Worm (Caenorhabditis elegans) whole organism, young adult: Measurements from ENCODE around the gene ssp-34.

Source experiments
- B0336.3 ChIP-seq: fragments of 200-800 bp; sonication (Bioruptor generic); IDR thresholded peaks from 2 replicates; pipeline ENCODE4 v1.3.6; 2022; ENCODE audit warnings: missing genetic modification characterization, missing compliant biosample characterization
- C06A6.2 ChIP-seq: fragments of 200-800 bp; sonication (Bioruptor generic); conservative IDR thresholded peaks from 2 replicates; pipeline ENCODE4 v1.3.6; 2022; ENCODE audit warnings: missing genetic modification characterization, missing compliant biosample characterization
- F22D6.2 ChIP-seq: sonication (generic microtip); optimal IDR thresholded peaks from 2 replicates; lab custom pipeline; 2016; ENCODE audit warnings: mild to moderate bottlenecking, missing genetic modification characterization, missing compliant biosample characterization
- F23B12.7 ChIP-seq: sonication (generic microtip); optimal IDR thresholded peaks from 2 replicates; lab custom pipeline; 2017; ENCODE audit warnings: missing genetic modification characterization, mild to moderate bottlenecking, missing compliant biosample characterization, antibody characterized with exemption, moderate library complexity; ENCODE audit not compliant: insufficient read depth
- F33H1.4 ChIP-seq: fragments of 200-800 bp; sonication (Bioruptor generic); IDR thresholded peaks from 2 replicates; pipeline ENCODE4 v1.3.6; 2022; ENCODE audit warnings: missing genetic modification reagents, missing genetic modification characterization, missing compliant biosample characterization
- F37B4.10 ChIP-seq: fragments of 200-800 bp; sonication (Bioruptor generic); IDR thresholded peaks from 2 replicates; pipeline ENCODE4 v1.3.6; 2022; ENCODE audit warnings: missing genetic modification characterization, missing compliant biosample characterization
- F55B11.4 ChIP-seq: sonication (generic microtip); optimal IDR thresholded peaks from 2 replicates; lab custom pipeline; 2016; ENCODE audit warnings: missing compliant biosample characterization, missing genetic modification characterization, borderline replicate concordance; ENCODE audit not compliant: insufficient read depth
- K11D2.4 ChIP-seq: fragments of 200-800 bp; sonication (Bioruptor generic); IDR thresholded peaks from 2 replicates; pipeline ENCODE4 v1.3.6; 2022; ENCODE audit warnings: missing genetic modification reagents, missing genetic modification characterization, missing compliant biosample characterization
- K12H6.12 ChIP-seq: fragments of 200-800 bp; sonication (Bioruptor generic); optimal IDR thresholded peaks from 2 replicates; lab custom pipeline; 2018; ENCODE audit warnings: mild to moderate bottlenecking, missing genetic modification characterization, missing compliant biosample characterization
- T26A5.8 ChIP-seq: sonication (generic microtip); optimal IDR thresholded peaks from 2 replicates; lab custom pipeline; 2016; ENCODE audit warnings: missing genetic modification characterization, missing compliant biosample characterization
- Y56A3A.18 ChIP-seq: fragments of 200-800 bp; sonication (Bioruptor generic); IDR thresholded peaks from 2 replicates; pipeline ENCODE4 v1.3.6; 2022; ENCODE audit warnings: missing genetic modification reagents, missing genetic modification characterization, missing compliant biosample characterization
- ZK185.1 ChIP-seq: sonication (generic microtip); optimal IDR thresholded peaks from 2 replicates; lab custom pipeline; 2016; ENCODE audit warnings: mild to moderate bottlenecking, missing genetic modification characterization, missing compliant biosample characterization; ENCODE audit not compliant: poor library complexity, severe bottlenecking
- attf-3 ChIP-seq: fragments of 200-800 bp; sonication (Bioruptor generic); conservative IDR thresholded peaks from 2 replicates; pipeline ENCODE4 v1.3.6; 2022; ENCODE audit warnings: missing genetic modification reagents, missing genetic modification characterization, missing compliant biosample characterization
- attf-5 ChIP-seq: fragments of 200-800 bp; sonication (Bioruptor generic); optimal IDR thresholded peaks from 2 replicates; lab custom pipeline; 2018; ENCODE audit warnings: mild to moderate bottlenecking, missing genetic modification characterization, missing compliant biosample characterization
- bed-2 ChIP-seq: fragments of 200-800 bp; sonication (Bioruptor generic); IDR thresholded peaks from 2 replicates; pipeline ENCODE4 v1.3.6; 2022; ENCODE audit warnings: missing genetic modification reagents, missing genetic modification characterization, missing compliant biosample characterization
- cebp-2 ChIP-seq: fragments of 200-800 bp; sonication (Bioruptor generic); IDR thresholded peaks from 2 replicates; pipeline ENCODE4 v1.3.6; 2022; ENCODE audit warnings: missing genetic modification characterization, missing compliant biosample characterization
- ceh-100 ChIP-seq: fragments of 200-800 bp; sonication (Bioruptor generic); IDR thresholded peaks from 2 replicates; pipeline ENCODE4 v1.3.6; 2022; ENCODE audit warnings: missing genetic modification reagents, missing genetic modification characterization, missing compliant biosample characterization
- ceh-27 ChIP-seq: fragments of 200-800 bp; sonication (Bioruptor generic); optimal IDR thresholded peaks from 2 replicates; lab custom pipeline; 2018; ENCODE audit warnings: mild to moderate bottlenecking, missing genetic modification characterization, moderate library complexity, missing compliant biosample characterization
- ceh-58 ChIP-seq: fragments of 200-800 bp; sonication (Bioruptor generic); IDR thresholded peaks from 2 replicates; pipeline ENCODE4 v1.3.6; 2022; ENCODE audit warnings: missing genetic modification characterization, missing compliant biosample characterization
- dox-1 ChIP-seq: fragments of 200-800 bp; sonication (Bioruptor generic); IDR thresholded peaks from 2 replicates; pipeline ENCODE4 v1.3.6; 2022; ENCODE audit warnings: missing genetic modification reagents, missing genetic modification characterization, missing compliant biosample characterization
- dpl-1 ChIP-seq: fragments of 150-350 bp; optimal IDR thresholded peaks from 2 replicates; lab custom pipeline; 2014; ENCODE audit warnings: missing biosample characterization, missing genetic modification reagents, missing genetic modification characterization
- ekl-4 ChIP-seq: fragments of 200-800 bp; sonication (Bioruptor generic); IDR thresholded peaks from 2 replicates; pipeline ENCODE4 v1.3.6; 2022; ENCODE audit warnings: missing genetic modification reagents, missing genetic modification characterization, missing compliant biosample characterization
- hmg-1.2 ChIP-seq: fragments of 200-800 bp; sonication (Bioruptor generic); IDR thresholded peaks from 2 replicates; pipeline ENCODE4 v1.3.6; 2022; ENCODE audit warnings: missing genetic modification reagents, missing genetic modification characterization, missing compliant biosample characterization
- hmg-20 ChIP-seq: fragments of 200-800 bp; sonication (Bioruptor generic); IDR thresholded peaks from 2 replicates; pipeline ENCODE4 v1.3.6; 2022; ENCODE audit warnings: missing genetic modification reagents, missing genetic modification characterization, missing compliant biosample characterization
- hrde-1 ChIP-seq: sonication (generic microtip); optimal IDR thresholded peaks from 2 replicates; lab custom pipeline; 2016; ENCODE audit warnings: missing genetic modification characterization, mild to moderate bottlenecking, missing compliant biosample characterization, moderate library complexity, missing genotype, missing genetic modification reagents, borderline replicate concordance
- let-607 ChIP-seq, 2 experiments: fragments of 200-800 bp in 1 of 2; sonication (Bioruptor generic) in 1 of 2; sonication (generic microtip) in 1 of 2; optimal IDR thresholded peaks; 2 replicates each; lab custom pipeline; 2016 to 2018; ENCODE audit warnings: mild to moderate bottlenecking in 2 of 2, missing compliant biosample characterization in 2 of 2, missing genetic modification characterization in 2 of 2, moderate library complexity in 2 of 2, missing genotype in 1 of 2
- lin-35 ChIP-seq, 3 experiments: fragments of 150-350 bp in 2 of 3; sonication (generic microtip) in 1 of 3; optimal IDR thresholded peaks; 2 replicates each; lab custom pipeline; 2014 to 2018; ENCODE audit warnings: missing biosample characterization in 3 of 3, missing genetic modification characterization in 3 of 3, missing genetic modification reagents in 3 of 3
- lin-54 ChIP-seq: fragments of 200-800 bp; sonication (Bioruptor generic); optimal IDR thresholded peaks from 2 replicates; lab custom pipeline; 2018; ENCODE audit warnings: mild to moderate bottlenecking, missing genetic modification characterization, missing compliant biosample characterization
- madf-10 ChIP-seq: sonication (generic microtip); optimal IDR thresholded peaks from 2 replicates; lab custom pipeline; 2016; ENCODE audit warnings: mild to moderate bottlenecking, missing genetic modification characterization, missing compliant biosample characterization
- madf-8 ChIP-seq: fragments of 200-800 bp; sonication (Bioruptor generic); conservative IDR thresholded peaks from 2 replicates; pipeline ENCODE4 v1.3.6; 2022; ENCODE audit warnings: missing genetic modification reagents, missing genetic modification characterization, missing compliant biosample characterization
- mel-28 ChIP-seq: sonication (generic microtip); optimal IDR thresholded peaks from 2 replicates; lab custom pipeline; 2016; ENCODE audit warnings: borderline replicate concordance, mild to moderate bottlenecking, missing genetic modification characterization, missing compliant biosample characterization
- mes-4 ChIP-seq: sonication (generic microtip); optimal IDR thresholded peaks from 2 replicates; lab custom pipeline; 2016; ENCODE audit warnings: missing genotype, missing genetic modification characterization, missing compliant biosample characterization
- nfyb-1 ChIP-seq: fragments of 200-800 bp; sonication (Bioruptor generic); IDR thresholded peaks from 2 replicates; pipeline ENCODE4 v1.3.6; 2022; ENCODE audit warnings: missing genetic modification reagents, missing genetic modification characterization, missing compliant biosample characterization
- nhr-179 ChIP-seq: sonication (generic microtip); optimal IDR thresholded peaks from 2 replicates; lab custom pipeline; 2016; ENCODE audit warnings: mild to moderate bottlenecking, missing genetic modification characterization, missing compliant biosample characterization
- pha-4 ChIP-seq: fragments of 150-350 bp; sonication (generic microtip); optimal IDR thresholded peaks from 2 replicates; lab custom pipeline; 2014; ENCODE audit warnings: missing biosample characterization, missing genetic modification reagents, missing genetic modification characterization
- somi-1 ChIP-seq: fragments of 200-800 bp; sonication (Bioruptor generic); optimal IDR thresholded peaks from 2 replicates; lab custom pipeline; 2018; ENCODE audit warnings: mild to moderate bottlenecking, missing genetic modification characterization, missing compliant biosample characterization
- tbp1 ChIP-seq: fragments of 200-800 bp; sonication (Bioruptor generic); optimal IDR thresholded peaks from 2 replicates; lab custom pipeline; 2018; ENCODE audit warnings: mild to moderate bottlenecking, missing genetic modification characterization, missing compliant biosample characterization
- xnd-1 ChIP-seq: sonication (generic microtip); optimal IDR thresholded peaks from 2 replicates; lab custom pipeline; 2016; ENCODE audit warnings: missing genotype, missing genetic modification reagents, missing genetic modification characterization, missing compliant biosample characterization
- zfh-2 ChIP-seq: fragments of 200-800 bp; sonication (Bioruptor generic); conservative IDR thresholded peaks from 2 replicates; pipeline ENCODE4 v1.3.6; 2022; ENCODE audit warnings: missing genetic modification reagents, missing genetic modification characterization, missing compliant biosample characterization
- zim-3 ChIP-seq: sonication (generic microtip); optimal IDR thresholded peaks from 2 replicates; lab custom pipeline; 2017; ENCODE audit warnings: mild to moderate bottlenecking, missing genetic modification characterization, moderate library complexity, missing compliant biosample characterization

Gene ssp-34

ce11 chrIV:10699660-10700059, 38.7 kb downstream of the ssp-34 start, which contains the start of gene R102.11:
Gene R102.11, minus strand, starts transcription at chrIV:10699760.
- TF ChIP-seq lin-35 (GFP tag; optimal IDR thresholded peaks at IDR 0.05; lab: Kevin White, UChicago) (no peak), F37B4.10 (GFP tag; lab: Robert Waterston, UW) (no peak), F55B11.4 (tag; lab: Kevin White, UChicago) (no peak), Y56A3A.18 (GFP tag; lab: Robert Waterston, UW) (no peak), hrde-1 (tag; lab: Kevin White, UChicago) (no peak), mel-28 (tag; lab: Kevin White, UChicago) (no peak), xnd-1 (tag; lab: Kevin White, UChicago) (no peak), mes-4 (tag; lab: Kevin White, UChicago) (no peak), hmg-20 (no peak), bed-2 (GFP tag; lab: Robert Waterston, UW) (no peak), F33H1.4 (GFP tag; lab: Robert Waterston, UW) (no peak), zfh-2 (no peak), ceh-100 (GFP tag; lab: Robert Waterston, UW) (no peak)

DNA sequence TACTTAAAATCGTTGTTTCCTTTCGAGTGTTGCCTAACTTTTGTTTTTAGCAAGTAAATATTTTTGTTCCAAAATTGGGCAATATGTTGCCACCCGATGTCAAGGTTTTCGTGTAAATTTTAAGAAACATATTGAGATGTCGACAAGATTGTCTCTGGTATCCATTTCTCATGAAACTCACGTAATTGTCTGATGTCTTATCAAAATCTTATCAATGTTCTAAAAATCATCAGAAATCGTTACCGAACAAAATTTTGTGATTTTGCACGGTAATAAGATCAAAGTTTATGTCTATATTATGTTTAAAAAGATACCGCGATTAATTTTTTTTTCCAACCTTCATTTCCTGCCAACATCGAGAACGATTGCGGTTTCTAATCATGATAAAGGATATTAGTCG, 39.4 kb downstream of the ssp-34 start:
- TF ChIP-seq zfh-2 (no peak), F22D6.2 (tag; lab: Kevin White, UChicago) (no peak), cebp-2 (no peak)
- TF ChIP-seq, all 124 proteins: peak for 0

DNA sequence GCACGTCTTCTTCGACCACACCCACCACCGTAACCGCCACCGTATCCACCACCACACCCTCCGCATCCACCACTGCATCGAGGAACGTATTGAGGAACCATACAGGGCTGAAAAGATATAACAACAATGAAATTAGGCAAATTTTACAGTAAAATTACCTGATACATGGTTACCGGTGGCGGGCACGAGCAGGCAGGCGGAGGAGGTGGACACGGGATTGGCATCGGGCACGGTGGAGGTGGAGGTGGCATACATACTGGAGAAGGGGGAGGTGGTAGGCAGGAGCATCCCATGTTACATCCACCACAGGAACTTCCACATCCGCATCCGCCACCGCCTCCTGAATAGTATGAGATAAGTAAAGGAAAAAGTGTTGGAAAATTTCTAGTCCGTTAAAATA, 39.9 kb downstream of the ssp-34 start:
- TF ChIP-seq F37B4.10 (GFP tag; lab: Robert Waterston, UW): no peak
- peak; percentile 11; the same call in 1 of the 2 replicates for TF ChIP-seq dox-1 (GFP tag; lab: Robert Waterston, UW)
- 0 out of 2 replicates have a peak, but pooled peaks have one; percentile 49 for TF ChIP-seq ceh-58

- TF ChIP-seq B0336.3 (peak; percentile 34; the same call in 1 of the 2 replicates), zim-3 (tag; lab: Kevin White, UChicago) (no peak), madf-8 (GFP tag; lab: Robert Waterston, UW) (peak; percentile 17; the same call in 1 of the 2 replicates), ceh-27 (peak; percentile 15), K12H6.12 (tag; lab: Kevin White, UChicago) (peak; percentile 10), ZK185.1 (peak; percentile 51), hmg-20 (no peak), bed-2 (GFP tag; lab: Robert Waterston, UW) (no peak), nhr-179 (tag; lab: Kevin White, UChicago) (no peak), F23B12.7 (tag; lab: Kevin White, UChicago) (no peak), nfyb-1 (peak; percentile 28; the same call in 1 of the 2 replicates), lin-54 (GFP tag; lab: Kevin White, UChicago) (peak; percentile 66), T26A5.8 (tag; lab: Kevin White, UChicago) (no peak), tbp1 (peak; percentile 44), ekl-4 (GFP tag; lab: Robert Waterston, UW) (peak; percentile 42; the same call in 1 of the 2 replicates), F33H1.4 (GFP tag; lab: Robert Waterston, UW) (0 out of 2 replicates have a peak, but pooled peaks have one; percentile 12), somi-1 (GFP tag; lab: Kevin White, UChicago) (peak; percentile 54), madf-10 (tag; lab: Kevin White, UChicago) (peak; percentile 4), pha-4 (tag; lab: Kevin White, UChicago) (peak; percentile 4), attf-3 (GFP tag; lab: Robert Waterston, UW) (no peak), attf-5 (GFP tag; lab: Kevin White, UChicago) (peak; percentile 90), C06A6.2 (no peak), dpl-1 (GFP tag; lab: Kevin White, UChicago) (peak; percentile 36), K11D2.4 (GFP tag; lab: Robert Waterston, UW) (no peak), let-607 (tag; optimal IDR thresholded peaks at IDR 0.05; lab: Kevin White, UChicago) (no peak), dox-1 (GFP tag; lab: Robert Waterston, UW) (peak; percentile 28; the same call in 1 of the 2 replicates), hmg-1.2 (GFP tag; lab: Robert Waterston, UW) (peak; percentile 100)
These were observed 41.1 kb downstream of the ssp-34 start, which contains the start of gene allo-1 for ce11 chrIV:10697022-10697979. Gene allo-1, minus strand, starts transcription at chrIV:10697072.
